Fruit fly (Drosophila melanogaster) whole organism, pupa: ENCODE results near the gene CG12075.
A peak's percentile ranks its signal among the peaks of the same experiment; 100 is the strongest.

Experiments used
- CG10348 ChIP-seq: fragments of 200-800 bp; sonication (Bioruptor generic); IDR thresholded peaks from 2 replicates; pipeline ENCODE4 v1.3.6; 2022; ENCODE audit warnings: missing biosample characterization, missing genetic modification characterization
- CG12605 ChIP-seq: fragments of 200-800 bp; sonication (Bioruptor generic); IDR thresholded peaks from 2 replicates; pipeline ENCODE4 v1.3.6; 2022; ENCODE audit warnings: missing biosample characterization, missing genetic modification characterization
- CG13204 ChIP-seq: fragments of 200-800 bp; sonication (Bioruptor generic); optimal IDR thresholded peaks from 2 replicates; lab custom pipeline; 2018; ENCODE audit warnings: missing biosample characterization, mild to moderate bottlenecking, missing genetic modification characterization, moderate library complexity
- CG14655 ChIP-seq: fragments of 200-800 bp; sonication (Bioruptor generic); optimal IDR thresholded peaks from 3 replicates; lab custom pipeline; 2017; ENCODE audit warnings: mild to moderate bottlenecking, missing biosample characterization, missing genetic modification reagents, missing genetic modification characterization
- CG15710 ChIP-seq: fragments of 200-800 bp; sonication (Bioruptor generic); optimal IDR thresholded peaks from 2 replicates; lab custom pipeline; 2018; ENCODE audit warnings: missing biosample characterization, mild to moderate bottlenecking, missing genetic modification characterization, moderate library complexity
- CG17806 ChIP-seq: fragments of 200-800 bp; sonication (Bioruptor generic); optimal IDR thresholded peaks from 2 replicates; lab custom pipeline; 2018; ENCODE audit warnings: missing biosample characterization, mild to moderate bottlenecking, missing genetic modification characterization, moderate library complexity
- CG32121 ChIP-seq: fragments of 200-800 bp; sonication (Bioruptor generic); IDR thresholded peaks from 2 replicates; pipeline ENCODE4 v1.3.6; 2022; ENCODE audit warnings: missing biosample characterization, missing genetic modification characterization
- CG34367 ChIP-seq: fragments of 200-800 bp; sonication (Bioruptor generic); optimal IDR thresholded peaks from 2 replicates; lab custom pipeline; 2018; ENCODE audit warnings: missing biosample characterization, mild to moderate bottlenecking, missing genetic modification characterization
- CG4496 ChIP-seq: fragments of 200-800 bp; sonication (Bioruptor generic); IDR thresholded peaks from 3 replicates; pipeline ENCODE4 v1.3.6; 2022; ENCODE audit warnings: missing biosample characterization, missing genetic modification characterization
- CG8159 ChIP-seq: fragments of 200-800 bp; sonication (Bioruptor generic); optimal IDR thresholded peaks from 3 replicates; lab custom pipeline; 2018; ENCODE audit warnings: missing biosample characterization, mild to moderate bottlenecking, missing genetic modification characterization, moderate library complexity
- CG8301 ChIP-seq: fragments of 200-800 bp; sonication (Bioruptor generic); optimal IDR thresholded peaks from 2 replicates; lab custom pipeline; 2018; ENCODE audit warnings: missing biosample characterization, mild to moderate bottlenecking, missing genetic modification characterization
- CG9948 ChIP-seq: fragments of 200-800 bp; sonication (Bioruptor generic); optimal IDR thresholded peaks from 2 replicates; lab custom pipeline; 2018; ENCODE audit warnings: missing biosample characterization, mild to moderate bottlenecking, missing genetic modification characterization, moderate library complexity
- D1 ChIP-seq: fragments of 200-800 bp; sonication (Bioruptor generic); optimal IDR thresholded peaks from 2 replicates; lab custom pipeline; 2018; ENCODE audit warnings: missing biosample characterization, mild to moderate bottlenecking, missing genetic modification characterization, moderate library complexity
- EcR ChIP-seq: fragments of 200-800 bp; sonication (Bioruptor generic); optimal IDR thresholded peaks from 3 replicates; lab custom pipeline; 2019; ENCODE audit warnings: missing biosample characterization, missing genetic modification characterization, mild to moderate bottlenecking, moderate library complexity, missing genetic modification reagents
- Ets98B ChIP-seq: fragments of 200-800 bp; sonication (Bioruptor generic); IDR thresholded peaks from 2 replicates; pipeline ENCODE4 v1.3.6; 2022; ENCODE audit warnings: missing biosample characterization, missing genetic modification characterization
- Pif1A ChIP-seq: fragments of 200-800 bp; sonication (Bioruptor generic); optimal IDR thresholded peaks from 3 replicates; lab custom pipeline; 2016; ENCODE audit warnings: missing biosample characterization, missing genetic modification characterization
- Pif1B ChIP-seq: fragments of 200-800 bp; sonication (Bioruptor generic); optimal IDR thresholded peaks from 3 replicates; lab custom pipeline; 2016; ENCODE audit warnings: missing biosample characterization, missing genetic modification characterization
- Snoo ChIP-seq: fragments of 200-800 bp; sonication (Bioruptor generic); optimal IDR thresholded peaks from 3 replicates; lab custom pipeline; 2017; ENCODE audit warnings: missing biosample characterization, mild to moderate bottlenecking, missing genetic modification characterization, inconsistent platforms
- fd96Ca ChIP-seq: fragments of 200-800 bp; sonication (Bioruptor generic); IDR thresholded peaks from 3 replicates; pipeline ENCODE4 v1.3.6; 2022; ENCODE audit warnings: missing biosample characterization, missing genetic modification characterization
- gl ChIP-seq: fragments of 200-800 bp; sonication (Bioruptor generic); optimal IDR thresholded peaks from 2 replicates; lab custom pipeline; 2018; ENCODE audit warnings: missing biosample characterization, mild to moderate bottlenecking, missing genetic modification characterization
- rn ChIP-seq: fragments of 200-800 bp; sonication (Bioruptor generic); IDR thresholded peaks from 2 replicates; pipeline ENCODE4 v1.3.6; 2022; ENCODE audit warnings: missing biosample characterization, missing genetic modification characterization

CG12075 gene

DNA sequence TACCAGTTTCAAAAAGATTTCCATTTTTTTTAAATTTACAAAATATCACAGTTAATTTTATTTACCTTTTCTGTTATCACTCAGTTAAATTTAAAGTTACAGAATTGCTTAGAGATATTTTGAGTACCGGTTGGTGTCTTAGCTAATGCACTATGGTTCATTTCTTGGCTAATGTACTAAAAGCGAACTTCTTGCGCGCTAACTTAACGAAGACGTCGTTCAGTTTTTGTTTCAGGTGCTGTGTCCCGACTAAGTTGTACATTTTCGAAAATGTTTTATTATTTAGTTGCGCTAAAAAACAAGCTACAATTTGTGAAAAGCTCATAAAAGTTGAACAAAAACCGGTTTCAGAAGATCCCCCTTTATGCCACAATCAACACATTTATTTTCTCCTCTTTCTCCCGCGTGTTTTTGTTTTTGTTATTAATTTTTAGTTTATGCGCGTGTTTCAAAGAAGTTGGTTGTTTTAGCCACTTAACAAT, at the start of gene CG12075:
Gene CG12075 (plus strand): TSS at position 432 of the 482 bp plus-strand sequence.
- TF ChIP-seq CG10348 (GFP tag; lab: Robert Waterston, UW) (no peak), CG12605 (GFP tag; lab: Robert Waterston, UW) (no peak), CG13204 (GFP tag; lab: Kevin White, UChicago) (no peak), D1 (tag; lab: Kevin White, UChicago) (no peak), CG32121 (GFP tag; lab: Robert Waterston, UW) (no peak), Snoo (tag; lab: Kevin White, UChicago) (no peak), CG14655 (no peak), CG8301 (tag; lab: Kevin White, UChicago) (no peak), Pif1A (GFP tag; lab: Kevin White, UChicago) (no peak), CG15710 (tag; lab: Kevin White, UChicago) (no peak)

DNA sequence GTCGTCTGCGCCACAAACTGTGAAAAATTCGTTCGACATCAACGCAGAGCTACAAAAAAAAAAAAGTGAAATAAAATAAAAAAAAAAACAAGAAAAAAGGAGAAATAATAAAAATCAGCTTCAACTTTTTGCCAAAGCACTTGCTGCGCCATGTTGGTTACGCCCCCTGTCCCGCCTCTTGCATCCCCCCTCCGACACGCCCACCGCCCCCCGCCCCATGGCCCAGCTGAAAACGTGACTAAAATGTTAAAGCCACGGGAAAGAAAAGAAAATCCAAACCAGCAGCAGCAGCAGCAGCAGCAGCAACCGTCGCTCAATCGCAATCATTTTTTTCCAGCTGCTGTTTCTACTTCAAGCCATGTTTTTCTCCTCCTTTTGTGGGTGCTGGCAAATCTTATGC, 45.2 kb upstream of the CG12075 start:
- TF ChIP-seq CG10348 (GFP tag; lab: Robert Waterston, UW) (no peak), Pif1B (GFP tag; lab: Kevin White, UChicago) (no peak), Ets98B (GFP tag; lab: Robert Waterston, UW) (no peak), CG4496 (GFP tag; lab: Robert Waterston, UW) (no peak), fd96Ca (GFP tag; lab: Robert Waterston, UW) (no peak), CG14655 (no peak), CG17806 (no peak), CG8301 (tag; lab: Kevin White, UChicago) (no peak), Snoo (tag; lab: Kevin White, UChicago) (no peak), rn (GFP tag; lab: Robert Waterston, UW) (no peak), Pif1A (GFP tag; lab: Kevin White, UChicago) (no peak), CG15710 (tag; lab: Kevin White, UChicago) (no peak)
- TF ChIP-seq, all 21 proteins: peak for 0

DNA sequence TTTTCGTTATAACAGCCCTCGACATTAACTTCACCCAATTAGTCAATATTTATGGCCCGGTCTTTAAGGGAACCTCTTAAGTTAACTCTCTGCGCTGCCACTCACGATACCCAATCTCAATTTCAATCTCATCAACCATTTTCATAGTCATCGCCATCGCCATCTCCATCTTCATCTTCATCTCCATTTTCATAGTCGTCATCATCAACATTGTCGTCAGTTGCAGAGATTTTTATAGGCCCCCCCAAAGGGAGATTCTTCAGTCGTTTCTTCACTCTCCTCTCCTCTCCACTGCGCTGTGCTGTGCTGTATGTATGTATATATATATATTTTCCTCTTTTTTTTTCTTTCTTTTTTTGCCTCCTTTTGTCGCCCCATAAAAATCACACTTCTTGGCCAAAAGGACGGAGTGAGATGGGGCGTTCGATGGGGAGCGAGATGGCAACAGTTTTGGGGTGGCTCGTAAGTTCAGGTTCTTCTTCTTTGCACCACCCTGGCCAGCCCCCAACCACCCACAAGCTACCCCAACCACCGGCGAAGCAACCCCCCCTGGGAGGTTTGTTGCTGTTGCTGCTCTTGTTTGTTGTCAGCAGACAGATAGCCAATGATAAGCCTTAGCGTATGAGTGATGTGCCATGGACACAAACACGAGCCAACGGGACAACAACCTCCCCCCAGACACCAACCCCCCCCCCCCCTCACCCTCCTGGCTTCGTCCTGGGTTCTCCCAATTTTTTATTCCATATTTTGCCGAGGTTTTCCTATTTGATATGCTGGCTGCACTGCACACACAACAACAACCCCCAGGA, 42.5 kb upstream of the CG12075 start:
- TF ChIP-seq Snoo (tag; lab: Kevin White, UChicago) = no peak
- TF ChIP-seq, all 21 proteins: peak for 0

DNA sequence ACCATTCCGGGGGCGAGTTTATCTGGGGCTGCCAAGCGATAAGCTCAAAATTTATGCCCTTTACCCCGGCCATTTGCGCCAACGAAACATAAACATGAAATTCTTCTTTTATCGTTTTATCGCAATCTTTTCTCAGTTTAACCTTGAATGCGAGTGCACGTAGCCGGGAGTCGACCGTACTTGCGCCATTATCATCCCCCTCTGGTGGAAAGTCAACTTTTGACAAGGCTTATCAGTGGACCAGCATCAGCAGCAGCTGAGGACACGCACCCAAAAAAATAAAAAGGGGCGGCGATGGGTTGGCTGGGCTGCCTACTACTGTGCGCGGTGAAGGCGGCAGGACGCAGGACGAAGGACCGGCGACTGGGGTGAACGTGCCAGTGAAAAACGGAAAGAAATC, 39.8 kb upstream of the CG12075 start:
- TF ChIP-seq rn (GFP tag; lab: Robert Waterston, UW) (no peak), fd96Ca (GFP tag; lab: Robert Waterston, UW) (no peak), CG13204 (GFP tag; lab: Kevin White, UChicago) (no peak), CG14655 (no peak), CG10348 (GFP tag; lab: Robert Waterston, UW) (no peak), CG17806 (no peak), CG34367 (tag; lab: Kevin White, UChicago) (no peak), CG8301 (tag; lab: Kevin White, UChicago) (no peak)

- TF ChIP-seq CG9948 (tag; lab: Kevin White, UChicago) (peak; percentile 47), CG13204 (GFP tag; lab: Kevin White, UChicago) (no peak), CG15710 (tag; lab: Kevin White, UChicago) (peak; percentile 47), CG4496 (GFP tag; lab: Robert Waterston, UW) (0 out of 3 replicates have a peak, but pooled peaks have one; percentile 44), gl (tag; lab: Kevin White, UChicago) (no peak), CG17806 (peak; percentile 40), CG8159 (peak; percentile 39), Pif1A (GFP tag; lab: Kevin White, UChicago) (peak; percentile 16), CG34367 (tag; lab: Kevin White, UChicago) (peak; percentile 42), fd96Ca (GFP tag; lab: Robert Waterston, UW) (peak; percentile 49; the same call in 1 of the 3 replicates), D1 (tag; lab: Kevin White, UChicago) (no peak), CG8301 (tag; lab: Kevin White, UChicago) (peak; percentile 47), EcR (GFP tag; lab: Kevin White, UChicago) (no peak), Pif1B (GFP tag; lab: Kevin White, UChicago) (peak; percentile 5), CG14655 (peak; percentile 57), Ets98B (GFP tag; lab: Robert Waterston, UW) (peak; percentile 29; the same call in 1 of the 2 replicates)
- TF ChIP-seq, all 21 proteins: peak for 12
Observed at dm6 chrX:8800235-8800771, 37.8 kb upstream of the CG12075 start.

DNA sequence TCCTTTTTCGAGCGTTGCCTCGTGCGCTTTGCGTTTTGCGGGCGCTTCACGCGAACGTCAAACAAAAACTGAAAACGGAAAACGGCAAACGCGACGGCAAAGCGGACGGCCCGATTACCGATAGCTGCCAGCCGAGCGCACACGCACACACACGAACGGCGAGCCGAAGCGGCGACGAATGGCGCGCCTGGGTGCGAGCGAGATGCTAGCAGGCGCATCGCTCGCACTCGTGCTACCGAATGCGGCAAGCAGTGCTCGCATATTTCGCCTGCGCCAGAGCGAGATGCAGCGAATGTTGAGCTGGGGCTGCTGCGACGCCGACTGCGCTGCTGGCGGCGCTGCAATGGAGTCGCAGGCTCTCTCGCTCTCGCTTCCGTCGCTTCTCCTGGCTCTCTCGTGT, 32.4 kb upstream of the CG12075 start, which contains the start of gene Lim1:
Gene Lim1 (minus strand): TSS at position 76 of the 400 bp plus-strand sequence.
- TF ChIP-seq Ets98B (GFP tag; lab: Robert Waterston, UW) (peak; percentile 22; the same call in 1 of the 2 replicates), CG4496 (GFP tag; lab: Robert Waterston, UW) (peak; percentile 73), fd96Ca (GFP tag; lab: Robert Waterston, UW) (peak; percentile 43; the same call in 1 of the 3 replicates), D1 (tag; lab: Kevin White, UChicago) (no peak), CG13204 (GFP tag; lab: Kevin White, UChicago) (peak; percentile 61)
